Fruit fly (Drosophila melanogaster) whole organism, embryonic: Measurements from ENCODE around the gene Csk.

Experiments used
- ATbp ChIP-seq: fragments of 200-800 bp; sonication (Bioruptor generic); optimal IDR thresholded peaks from 2 replicates; lab custom pipeline; 2017; ENCODE audit warnings: missing biosample characterization, mild to moderate bottlenecking, missing genetic modification characterization, missing genetic modification reagents
- B-H2 ChIP-seq: fragments of 200-800 bp; sonication (Bioruptor generic); optimal IDR thresholded peaks from 2 replicates; lab custom pipeline; 2018; ENCODE audit warnings: missing biosample characterization, mild to moderate bottlenecking, missing genetic modification characterization
- Bdp1 ChIP-seq: fragments of 200-800 bp; sonication (Bioruptor generic); optimal IDR thresholded peaks from 3 replicates; lab custom pipeline; 2016; ENCODE audit warnings: missing biosample characterization, missing genetic modification characterization
- CG10959 ChIP-seq: fragments of 200-800 bp; sonication (Bioruptor generic); IDR thresholded peaks from 2 replicates; pipeline ENCODE4 v1.3.6; 2022; ENCODE audit warnings: missing biosample characterization, missing genetic modification characterization
- CG11696 ChIP-seq: fragments of 200-800 bp; sonication (Bioruptor generic); IDR thresholded peaks from 2 replicates; pipeline ENCODE4 v1.3.6; 2022; ENCODE audit warnings: missing biosample characterization, missing genetic modification characterization
- CG12219 ChIP-seq: fragments of 200-800 bp; sonication (Bioruptor generic); optimal IDR thresholded peaks from 3 replicates; lab custom pipeline; 2018; ENCODE audit warnings: missing biosample characterization, mild to moderate bottlenecking, missing genetic modification characterization
- CG12391 ChIP-seq: fragments of 200-800 bp; sonication (Bioruptor generic); optimal IDR thresholded peaks from 3 replicates; lab custom pipeline; 2018; ENCODE audit warnings: missing biosample characterization, mild to moderate bottlenecking, missing genetic modification characterization, moderate library complexity
- CG12769 ChIP-seq: fragments of 200-800 bp; sonication (Bioruptor generic); optimal IDR thresholded peaks from 2 replicates; lab custom pipeline; 2019; ENCODE audit warnings: missing biosample characterization, mild to moderate bottlenecking, missing genetic modification characterization, moderate library complexity
- CG13894 ChIP-seq: fragments of 200-800 bp; sonication (Bioruptor generic); optimal IDR thresholded peaks from 3 replicates; lab custom pipeline; 2018; ENCODE audit warnings: missing biosample characterization, mild to moderate bottlenecking, missing genetic modification characterization, moderate library complexity
- CG15011 ChIP-seq: fragments of 200-800 bp; sonication (Bioruptor generic); optimal IDR thresholded peaks from 3 replicates; lab custom pipeline; 2018; ENCODE audit warnings: missing biosample characterization, mild to moderate bottlenecking, missing genetic modification characterization
- CG16779 ChIP-seq: fragments of 200-800 bp; sonication (Bioruptor generic); IDR thresholded peaks from 2 replicates; pipeline ENCODE4 v1.3.6; 2022; ENCODE audit warnings: missing biosample characterization, missing genetic modification characterization
- CG16863 ChIP-seq: fragments of 200-800 bp; sonication (Bioruptor generic); optimal IDR thresholded peaks from 3 replicates; lab custom pipeline; 2016; ENCODE audit warnings: missing biosample characterization, missing genetic modification characterization
- CG18476 ChIP-seq: fragments of 200-800 bp; sonication (Bioruptor generic); optimal IDR thresholded peaks from 2 replicates; lab custom pipeline; 2016; ENCODE audit warnings: missing biosample characterization, mild to moderate bottlenecking, missing genetic modification characterization
- CG18619 ChIP-seq: fragments of 200-800 bp; sonication (Bioruptor generic); optimal IDR thresholded peaks from 3 replicates; lab custom pipeline; 2017; ENCODE audit warnings: missing biosample characterization, mild to moderate bottlenecking, missing genetic modification characterization
- CG31388 ChIP-seq: fragments of 200-800 bp; sonication (Bioruptor generic); optimal IDR thresholded peaks from 2 replicates; lab custom pipeline; 2016; ENCODE audit warnings: missing biosample characterization, missing genetic modification characterization
- CG31441 ChIP-seq: fragments of 200-800 bp; sonication (Bioruptor generic); IDR thresholded peaks from 2 replicates; pipeline ENCODE4 v1.3.6; 2022; ENCODE audit warnings: missing biosample characterization, missing genetic modification characterization
- CG3407 ChIP-seq: fragments of 200-800 bp; sonication (Bioruptor generic); optimal IDR thresholded peaks from 2 replicates; lab custom pipeline; 2018; ENCODE audit warnings: missing biosample characterization, mild to moderate bottlenecking, missing genetic modification characterization
- CG3847 ChIP-seq: fragments of 200-800 bp; sonication (Bioruptor generic); IDR thresholded peaks from 2 replicates; pipeline ENCODE4 v1.3.6; 2022; ENCODE audit warnings: missing biosample characterization, missing genetic modification characterization
- CG4360 ChIP-seq: fragments of 200-800 bp; sonication (Bioruptor generic); IDR thresholded peaks from 2 replicates; pipeline ENCODE4 v1.3.6; 2022; ENCODE audit warnings: missing biosample characterization, missing genetic modification characterization
- CG4424 ChIP-seq: fragments of 200-800 bp; sonication (Bioruptor generic); optimal IDR thresholded peaks from 3 replicates; lab custom pipeline; 2016; ENCODE audit warnings: missing biosample characterization, missing genetic modification characterization
- CG5953 ChIP-seq: fragments of 200-800 bp; sonication (Bioruptor generic); IDR thresholded peaks from 2 replicates; pipeline ENCODE4 v1.3.6; 2022; ENCODE audit warnings: missing biosample characterization, missing genetic modification characterization
- CG8388 ChIP-seq: fragments of 200-800 bp; sonication (Bioruptor generic); optimal IDR thresholded peaks from 2 replicates; lab custom pipeline; 2019; ENCODE audit warnings: missing biosample characterization, mild to moderate bottlenecking, missing genetic modification characterization, moderate library complexity
- CG9437 ChIP-seq: fragments of 200-800 bp; sonication (Bioruptor generic); optimal IDR thresholded peaks from 2 replicates; lab custom pipeline; 2018; ENCODE audit warnings: missing biosample characterization, mild to moderate bottlenecking, missing genetic modification characterization
- CG9727 ChIP-seq: fragments of 200-800 bp; sonication (Bioruptor generic); optimal IDR thresholded peaks from 3 replicates; lab custom pipeline; 2017; ENCODE audit warnings: missing biosample characterization, mild to moderate bottlenecking, missing genetic modification characterization
- CoRest ChIP-seq: fragments of 200-800 bp; sonication (Bioruptor generic); optimal IDR thresholded peaks from 3 replicates; lab custom pipeline; 2018; ENCODE audit warnings: missing biosample characterization, mild to moderate bottlenecking, missing genetic modification characterization, moderate library complexity
- CrebB ChIP-seq: fragments of 200-800 bp; sonication (Bioruptor generic); optimal IDR thresholded peaks from 3 replicates; lab custom pipeline; 2018; ENCODE audit warnings: missing biosample characterization, mild to moderate bottlenecking, missing genetic modification characterization
- Dad ChIP-seq: fragments of 200-800 bp; sonication (Bioruptor generic); optimal IDR thresholded peaks from 3 replicates; lab custom pipeline; 2016; ENCODE audit warnings: missing biosample characterization, missing genetic modification characterization
- E2f2 ChIP-seq: fragments of 200-800 bp; sonication (Bioruptor generic); IDR thresholded peaks from 2 replicates; pipeline ENCODE4 v1.3.6; 2022; ENCODE audit warnings: missing biosample characterization, missing genetic modification characterization
- Fer1 ChIP-seq: fragments of 200-800 bp; sonication (Bioruptor generic); optimal IDR thresholded peaks from 2 replicates; lab custom pipeline; 2017; ENCODE audit warnings: missing biosample characterization, mild to moderate bottlenecking, missing genetic modification characterization
- Gug ChIP-seq: fragments of 200-800 bp; sonication (Bioruptor generic); IDR thresholded peaks from 4 replicates; pipeline ENCODE4 v1.3.6; 2022; ENCODE audit warnings: missing biosample characterization, missing genetic modification characterization
- Hr78 ChIP-seq, 2 experiments: fragments of 200-800 bp in 1 of 2; fragments of >200 bp in 1 of 2; sonication (Bioruptor generic) in 1 of 2; optimal IDR thresholded peaks; 2 replicates each; lab custom pipeline; 2017 to 2019; ENCODE audit warnings: missing biosample characterization in 2 of 2, missing genetic modification characterization in 2 of 2, mild to moderate bottlenecking in 1 of 2, moderate library complexity in 1 of 2
- NfI ChIP-seq: fragments of 200-800 bp; sonication (Bioruptor generic); optimal IDR thresholded peaks from 3 replicates; lab custom pipeline; 2018; ENCODE audit warnings: missing biosample characterization, mild to moderate bottlenecking, missing genetic modification characterization, moderate library complexity
- Opbp ChIP-seq: fragments of 200-800 bp; sonication (Bioruptor generic); IDR thresholded peaks from 3 replicates; pipeline ENCODE4 v1.3.6; 2022; ENCODE audit warnings: missing biosample characterization, missing genetic modification characterization; ENCODE audit not compliant: partially characterized antibody
- Taf1 ChIP-seq: fragments of 200-800 bp; sonication (Bioruptor generic); IDR thresholded peaks from 2 replicates; pipeline ENCODE4 v1.3.6; 2022; ENCODE audit warnings: missing biosample characterization, missing genetic modification characterization
- Vsx1 ChIP-seq: fragments of 200-800 bp; sonication (Bioruptor generic); optimal IDR thresholded peaks from 2 replicates; lab custom pipeline; 2017; ENCODE audit warnings: missing biosample characterization, mild to moderate bottlenecking, missing genetic modification characterization, missing genetic modification reagents
- ap ChIP-seq: fragments of 200-800 bp; sonication (Bioruptor generic); IDR thresholded peaks from 2 replicates; pipeline ENCODE4 v1.3.6; 2022; ENCODE audit warnings: missing biosample characterization, missing genetic modification characterization
- cg ChIP-seq: fragments of 200-800 bp; sonication (Bioruptor generic); optimal IDR thresholded peaks from 3 replicates; lab custom pipeline; 2019; ENCODE audit warnings: missing biosample characterization, mild to moderate bottlenecking, missing genetic modification characterization, moderate library complexity
- disco-r ChIP-seq: fragments of 200-800 bp; sonication (Bioruptor generic); optimal IDR thresholded peaks from 2 replicates; lab custom pipeline; 2016; ENCODE audit warnings: missing biosample characterization, missing genetic modification characterization
- dmrt99B ChIP-seq: fragments of 200-800 bp; sonication (Bioruptor generic); optimal IDR thresholded peaks from 2 replicates; lab custom pipeline; 2018; ENCODE audit warnings: missing biosample characterization, mild to moderate bottlenecking, missing genetic modification characterization, moderate library complexity
- en ChIP-seq: fragments of 200-800 bp; sonication (Bioruptor generic); optimal IDR thresholded peaks from 2 replicates; lab custom pipeline; 2016; ENCODE audit warnings: missing biosample characterization, missing genetic modification characterization
- fd3F ChIP-seq: fragments of 200-800 bp; sonication (Bioruptor generic); optimal IDR thresholded peaks from 2 replicates; lab custom pipeline; 2018; ENCODE audit warnings: missing biosample characterization, mild to moderate bottlenecking, missing genetic modification characterization, moderate library complexity
- her ChIP-seq: fragments of 200-800 bp; sonication (Bioruptor generic); optimal IDR thresholded peaks from 2 replicates; lab custom pipeline; 2016; ENCODE audit warnings: missing biosample characterization, missing genetic modification characterization
- inv ChIP-seq: fragments of 200-800 bp; sonication (Bioruptor generic); IDR thresholded peaks from 2 replicates; pipeline ENCODE4 v1.3.6; 2022; ENCODE audit warnings: missing biosample characterization, missing genetic modification characterization; ENCODE audit not compliant: partially characterized antibody
- lbe ChIP-seq: fragments of 200-800 bp; sonication (Bioruptor generic); optimal IDR thresholded peaks from 2 replicates; lab custom pipeline; 2016; ENCODE audit warnings: missing biosample characterization, mild to moderate bottlenecking, missing genetic modification characterization
- prd ChIP-seq, 3 experiments: fragments of >200 bp in 2 of 3; fragments of 200-800 bp in 1 of 3; sonication (Bioruptor generic) in 1 of 3; optimal IDR thresholded peaks in 2 of 3; IDR thresholded peaks in 1 of 3; 2 replicates in 2 of 3; 3 replicates in 1 of 3; pipeline versions ENCODE4 v1.3.6 to Lab custom; 2017 to 2022; ENCODE audit warnings: missing biosample characterization in 1 of 3, missing genetic modification characterization in 1 of 3
- pros ChIP-seq: fragments of 200-800 bp; sonication (Bioruptor generic); optimal IDR thresholded peaks from 3 replicates; lab custom pipeline; 2019; ENCODE audit warnings: missing biosample characterization, mild to moderate bottlenecking, missing genetic modification characterization, moderate library complexity
- ranshi ChIP-seq: fragments of 200-800 bp; sonication (Bioruptor generic); IDR thresholded peaks from 2 replicates; pipeline ENCODE4 v1.3.6; 2022; ENCODE audit warnings: missing biosample characterization, missing genetic modification characterization
- sd ChIP-seq: fragments of 200-800 bp; sonication (Bioruptor generic); optimal IDR thresholded peaks from 3 replicates; lab custom pipeline; 2018; ENCODE audit warnings: missing biosample characterization, mild to moderate bottlenecking, missing genetic modification characterization, moderate library complexity
- wdn ChIP-seq: fragments of 200-800 bp; sonication (Bioruptor generic); IDR thresholded peaks from 2 replicates; pipeline ENCODE4 v1.3.6; 2022; ENCODE audit warnings: missing biosample characterization, missing genetic modification characterization
- zfh1 ChIP-seq: fragments of 200-800 bp; sonication (Bioruptor generic); IDR thresholded peaks from 3 replicates; pipeline ENCODE4 v1.3.6; 2022; ENCODE audit warnings: missing biosample characterization, missing genetic modification characterization

Csk gene

dm6 chr3R:11649449-11649848 is 1.1 kb downstream of the Csk start (continued):
- TF ChIP-seq CG16779 (GFP tag; lab: Robert Waterston, UW) (peak; percentile 98), en (GFP tag; lab: Kevin White, UChicago) (peak; percentile 88), CG9437 (peak; percentile 85), CG13894 (tag; lab: Kevin White, UChicago) (peak; percentile 93), Vsx1 (GFP tag; lab: Kevin White, UChicago) (peak; percentile 80), pros (GFP tag; lab: Kevin White, UChicago) (no peak), CoRest (tag; lab: Kevin White, UChicago) (peak; percentile 96), Opbp (GFP tag; lab: Robert Waterston, UW) (no peak), CG31388 (peak; percentile 94), CrebB (peak; percentile 93), NfI (GFP tag; lab: Kevin White, UChicago) (peak; percentile 98), zfh1 (GFP tag; lab: Robert Waterston, UW) (peak; percentile 97), inv (no peak), ap (GFP tag; lab: Robert Waterston, UW) (peak; percentile 96), CG11696 (GFP tag; lab: Robert Waterston, UW) (peak; percentile 92), E2f2 (GFP tag; lab: Robert Waterston, UW) (peak; percentile 80), ATbp (GFP tag; lab: Kevin White, UChicago) (peak; percentile 86), prd (optimal IDR thresholded peaks at IDR 0.05; lab: Kevin White, UChicago) (no peak), prd (GFP tag; IDR thresholded peaks at IDR 0.05; lab: Robert Waterston, UW) (peak; percentile 98), CG4424 (peak; percentile 94), CG16863 (GFP tag; lab: Kevin White, UChicago) (peak; percentile 94), Dad (GFP tag; lab: Kevin White, UChicago) (peak; percentile 96), her (GFP tag; lab: Kevin White, UChicago) (peak; percentile 96), CG10959 (GFP tag; lab: Robert Waterston, UW) (peak; percentile 82), Bdp1 (GFP tag; lab: Kevin White, UChicago) (peak; percentile 82), CG8388 (GFP tag; lab: Kevin White, UChicago) (peak; percentile 86), sd (tag; lab: Kevin White, UChicago) (peak; percentile 19), CG18476 (GFP tag; lab: Kevin White, UChicago) (peak; percentile 91), CG12391 (peak; percentile 94), CG4360 (GFP tag; lab: Robert Waterston, UW) (peak; percentile 59; the same call in 1 of the 2 replicates), cg (no peak), Gug (GFP tag; lab: Robert Waterston, UW) (peak; percentile 98), Hr78 (GFP tag; optimal IDR thresholded peaks at IDR 0.05; lab: Kevin White, UChicago) (peak in 1 of 2 experiments; percentile 46), CG3407 (GFP tag; lab: Kevin White, UChicago) (peak; percentile 66), CG9727 (GFP tag; lab: Kevin White, UChicago) (peak; percentile 89), dmrt99B (tag; lab: Kevin White, UChicago) (peak; percentile 97), CG31441 (peak; percentile 88), CG5953 (GFP tag; lab: Robert Waterston, UW) (peak; percentile 95), CG3847 (GFP tag; lab: Robert Waterston, UW) (peak; percentile 98), B-H2 (GFP tag; lab: Kevin White, UChicago) (peak; percentile 98), wdn (GFP tag; lab: Robert Waterston, UW) (peak; percentile 98), fd3F (GFP tag; lab: Kevin White, UChicago) (peak; percentile 97), CG18619 (GFP tag; lab: Kevin White, UChicago) (peak; percentile 94), CG12219 (GFP tag; lab: Kevin White, UChicago) (peak; percentile 94), lbe (peak; percentile 69), CG15011 (peak; percentile 91), Taf1 (GFP tag; lab: Robert Waterston, UW) (peak; percentile 97), disco-r (GFP tag; lab: Kevin White, UChicago) (peak; percentile 94), Fer1 (GFP tag; lab: Kevin White, UChicago) (peak; percentile 94), ranshi (GFP tag; lab: Robert Waterston, UW) (peak; percentile 97), CG12769 (tag; lab: Kevin White, UChicago) (peak; percentile 98)
